Fruit fly (Drosophila melanogaster) whole organism, embryonic: ENCODE measurements around the gene CG6567.
A peak's percentile ranks its signal among the peaks of the same experiment; 100 is the strongest.

Experiments
- Abd-B ChIP-seq: fragments of 200-800 bp; sonication (Bioruptor generic); optimal IDR thresholded peaks from 2 replicates; lab custom pipeline; 2018; ENCODE audit warnings: missing biosample characterization, mild to moderate bottlenecking, missing genetic modification characterization, moderate library complexity
- BEAF-32 ChIP-seq: fragments of 200-800 bp; sonication (Bioruptor generic); optimal IDR thresholded peaks from 3 replicates; lab custom pipeline; 2017; ENCODE audit warnings: missing biosample characterization, missing genetic modification characterization, mild to moderate bottlenecking, moderate library complexity, missing genetic modification reagents
- BtbVII ChIP-seq: fragments of 200-800 bp; sonication (Bioruptor generic); optimal IDR thresholded peaks from 3 replicates; lab custom pipeline; 2017; ENCODE audit warnings: missing biosample characterization, mild to moderate bottlenecking, missing genetic modification characterization
- CG10147 ChIP-seq: fragments of 200-800 bp; sonication (Bioruptor generic); optimal IDR thresholded peaks from 2 replicates; lab custom pipeline; 2019; ENCODE audit warnings: missing biosample characterization, mild to moderate bottlenecking, missing genetic modification characterization, moderate library complexity
- CG10267 ChIP-seq: fragments of 200-800 bp; sonication (Bioruptor generic); optimal IDR thresholded peaks from 2 replicates; lab custom pipeline; 2018; ENCODE audit warnings: missing biosample characterization, mild to moderate bottlenecking, missing genetic modification characterization, moderate library complexity
- CG12659 ChIP-seq: fragments of 200-800 bp; sonication (Bioruptor generic); optimal IDR thresholded peaks from 3 replicates; lab custom pipeline; 2017; ENCODE audit warnings: mild to moderate bottlenecking, missing biosample characterization, missing genetic modification reagents, missing genetic modification characterization
- CG13424 ChIP-seq: fragments of 200-800 bp; sonication (Bioruptor generic); optimal IDR thresholded peaks from 2 replicates; lab custom pipeline; 2019; ENCODE audit warnings: missing biosample characterization, mild to moderate bottlenecking, missing genetic modification characterization, moderate library complexity
- CG1603 ChIP-seq: fragments of 200-800 bp; sonication (Bioruptor generic); optimal IDR thresholded peaks from 2 replicates; lab custom pipeline; 2019; ENCODE audit warnings: missing biosample characterization, mild to moderate bottlenecking, missing genetic modification characterization, moderate library complexity
- CG16863 ChIP-seq: fragments of 200-800 bp; sonication (Bioruptor generic); optimal IDR thresholded peaks from 3 replicates; lab custom pipeline; 2016; ENCODE audit warnings: missing biosample characterization, missing genetic modification characterization
- CG2712 ChIP-seq: fragments of 200-800 bp; optimal IDR thresholded peaks from 3 replicates; lab custom pipeline; 2019; ENCODE audit warnings: missing biosample characterization, mild to moderate bottlenecking, missing genetic modification characterization, moderate library complexity
- CG6765 ChIP-seq: fragments of 200-800 bp; sonication (Bioruptor generic); optimal IDR thresholded peaks from 3 replicates; lab custom pipeline; 2017; ENCODE audit warnings: missing biosample characterization, mild to moderate bottlenecking, missing genetic modification characterization
- CG8924 ChIP-seq: fragments of 200-800 bp; optimal IDR thresholded peaks from 3 replicates; lab custom pipeline; 2019; ENCODE audit warnings: missing biosample characterization, mild to moderate bottlenecking, missing genetic modification characterization, moderate library complexity
- Dek ChIP-seq: fragments of 200-800 bp; sonication (Bioruptor generic); optimal IDR thresholded peaks from 3 replicates; lab custom pipeline; 2019; ENCODE audit warnings: missing biosample characterization, mild to moderate bottlenecking, missing genetic modification characterization, moderate library complexity
- Dip2 ChIP-seq: fragments of 200-800 bp; sonication (Bioruptor generic); IDR thresholded peaks from 2 replicates; pipeline ENCODE4 v1.3.6; 2022; ENCODE audit warnings: missing biosample characterization, missing genetic modification characterization
- Elba2 ChIP-seq: fragments of 200-800 bp; sonication (Bioruptor generic); optimal IDR thresholded peaks from 3 replicates; lab custom pipeline; 2016; ENCODE audit warnings: missing biosample characterization, missing genetic modification characterization
- Ets65A ChIP-seq: fragments of 200-800 bp; sonication (Bioruptor generic); peaks from one replicate; lab custom pipeline; 2016; ENCODE audit warnings: missing biosample characterization, missing genetic modification characterization
- Ets97D ChIP-seq: fragments of 200-800 bp; sonication (Bioruptor generic); optimal IDR thresholded peaks from 3 replicates; lab custom pipeline; 2016; ENCODE audit warnings: missing biosample characterization, missing genetic modification characterization
- Fer1 ChIP-seq: fragments of 200-800 bp; sonication (Bioruptor generic); optimal IDR thresholded peaks from 2 replicates; lab custom pipeline; 2017; ENCODE audit warnings: missing biosample characterization, mild to moderate bottlenecking, missing genetic modification characterization
- GATAe ChIP-seq: fragments of 200-800 bp; sonication (Bioruptor generic); conservative IDR thresholded peaks from 2 replicates; pipeline ENCODE4 v1.3.6; 2022; ENCODE audit warnings: missing biosample characterization, missing genetic modification characterization
- Lhr ChIP-seq: fragments of 200-800 bp; sonication (Bioruptor generic); optimal IDR thresholded peaks from 3 replicates; lab custom pipeline; 2017; ENCODE audit warnings: mild to moderate bottlenecking, missing biosample characterization, missing genetic modification reagents, missing genetic modification characterization
- Lpt ChIP-seq: fragments of >200 bp; optimal IDR thresholded peaks from 2 replicates; lab custom pipeline; 2018; ENCODE audit warnings: missing biosample characterization, missing genetic modification characterization
- Med ChIP-seq: fragments of 200-800 bp; sonication (Bioruptor generic); peaks from one replicate; lab custom pipeline; 2016; ENCODE audit warnings: missing biosample characterization, missing genetic modification characterization, mild to moderate bottlenecking, inconsistent platforms, moderate library complexity
- NC2α ChIP-seq: fragments of 200-800 bp; sonication (Bioruptor generic); optimal IDR thresholded peaks from 2 replicates; lab custom pipeline; 2016; ENCODE audit warnings: missing biosample characterization, missing genetic modification characterization
- NFAT ChIP-seq: fragments of 200-800 bp; sonication (Bioruptor generic); IDR thresholded peaks from 2 replicates; pipeline ENCODE4 v1.3.6; 2022; ENCODE audit warnings: missing biosample characterization, missing genetic modification characterization
- Ptx1 ChIP-seq: fragments of 200-800 bp; sonication (Bioruptor generic); IDR thresholded peaks from 2 replicates; pipeline ENCODE4 v1.3.6; 2022; ENCODE audit warnings: missing biosample characterization, missing genetic modification characterization
- abd-A ChIP-seq: fragments of 200-800 bp; sonication (Bioruptor generic); optimal IDR thresholded peaks from 3 replicates; lab custom pipeline; 2019; ENCODE audit warnings: missing biosample characterization, mild to moderate bottlenecking, missing genetic modification characterization, moderate library complexity
- bowl ChIP-seq: fragments of 200-800 bp; sonication (Bioruptor generic); IDR thresholded peaks from 2 replicates; pipeline ENCODE4 v1.3.6; 2022; ENCODE audit warnings: missing biosample characterization, missing genetic modification characterization
- crc ChIP-seq: fragments of 200-800 bp; sonication (Bioruptor generic); optimal IDR thresholded peaks from 2 replicates; lab custom pipeline; 2016; ENCODE audit warnings: missing biosample characterization, missing genetic modification characterization
- crp ChIP-seq, 2 experiments: fragments of 200-800 bp; sonication (Bioruptor generic); optimal IDR thresholded peaks; 2 replicates in 1 of 2; 3 replicates in 1 of 2; lab custom pipeline; 2017; ENCODE audit warnings: missing biosample characterization in 2 of 2, missing genetic modification characterization in 2 of 2, mild to moderate bottlenecking in 1 of 2, moderate library complexity in 1 of 2
- dm ChIP-seq: fragments of 200-800 bp; sonication (Bioruptor generic); optimal IDR thresholded peaks from 3 replicates; lab custom pipeline; 2016; ENCODE audit warnings: missing biosample characterization, missing genetic modification characterization
- gem ChIP-seq: fragments of 200-800 bp; sonication (Bioruptor generic); optimal IDR thresholded peaks from 2 replicates; lab custom pipeline; 2019; ENCODE audit warnings: missing biosample characterization, mild to moderate bottlenecking, missing genetic modification characterization, moderate library complexity
- hbn ChIP-seq: fragments of 200-800 bp; sonication (Bioruptor generic); IDR thresholded peaks from 2 replicates; pipeline ENCODE4 v1.3.6; 2022; ENCODE audit warnings: missing biosample characterization, missing genetic modification characterization; ENCODE audit not compliant: partially characterized antibody
- inv ChIP-seq: fragments of 200-800 bp; sonication (Bioruptor generic); IDR thresholded peaks from 2 replicates; pipeline ENCODE4 v1.3.6; 2022; ENCODE audit warnings: missing biosample characterization, missing genetic modification characterization; ENCODE audit not compliant: partially characterized antibody
- lab ChIP-seq: fragments of 200-800 bp; sonication (Bioruptor generic); optimal IDR thresholded peaks from 3 replicates; lab custom pipeline; 2017; ENCODE audit warnings: missing biosample characterization, missing genetic modification characterization, mild to moderate bottlenecking, moderate library complexity, missing genetic modification reagents
- lov ChIP-seq, 2 experiments: fragments of 200-800 bp in 1 of 2; fragments of >200 bp in 1 of 2; sonication (Bioruptor generic) in 1 of 2; IDR thresholded peaks in 1 of 2; optimal IDR thresholded peaks in 1 of 2; 2 replicates in 1 of 2; 3 replicates in 1 of 2; pipeline versions ENCODE4 v1.3.6 to Lab custom; 2017 to 2022; ENCODE audit warnings: missing biosample characterization in 1 of 2, missing genetic modification characterization in 1 of 2
- mld ChIP-seq: fragments of 200-800 bp; sonication (Bioruptor generic); IDR thresholded peaks from 3 replicates; pipeline ENCODE4 v1.3.6; 2022; ENCODE audit warnings: missing biosample characterization, missing genetic modification characterization; ENCODE audit not compliant: partially characterized antibody
- nerfin-1 ChIP-seq: fragments of 200-800 bp; sonication (Bioruptor generic); optimal IDR thresholded peaks from 3 replicates; lab custom pipeline; 2019; ENCODE audit warnings: missing biosample characterization, mild to moderate bottlenecking, missing genetic modification characterization, moderate library complexity
- nerfin-2 ChIP-seq: fragments of 200-800 bp; sonication (Bioruptor generic); IDR thresholded peaks from 2 replicates; pipeline ENCODE4 v1.3.6; 2022; ENCODE audit warnings: missing biosample characterization, missing genetic modification characterization; ENCODE audit not compliant: partially characterized antibody
- pita ChIP-seq: fragments of 200-800 bp; sonication (Bioruptor generic); optimal IDR thresholded peaks from 2 replicates; lab custom pipeline; 2017; ENCODE audit warnings: missing biosample characterization, mild to moderate bottlenecking, missing genetic modification characterization
- prd ChIP-seq, 3 experiments: fragments of >200 bp in 2 of 3; fragments of 200-800 bp in 1 of 3; sonication (Bioruptor generic) in 1 of 3; optimal IDR thresholded peaks in 2 of 3; IDR thresholded peaks in 1 of 3; 2 replicates in 2 of 3; 3 replicates in 1 of 3; pipeline versions ENCODE4 v1.3.6 to Lab custom; 2017 to 2022; ENCODE audit warnings: missing biosample characterization in 1 of 3, missing genetic modification characterization in 1 of 3
- repo ChIP-seq: fragments of 200-800 bp; sonication (Bioruptor generic); optimal IDR thresholded peaks from 2 replicates; lab custom pipeline; 2016; ENCODE audit warnings: missing biosample characterization, missing genetic modification characterization
- ro ChIP-seq: fragments of 200-800 bp; sonication (Bioruptor generic); IDR thresholded peaks from 2 replicates; pipeline ENCODE4 v1.3.6; 2022; ENCODE audit warnings: missing biosample characterization, missing genetic modification characterization
- row ChIP-seq: fragments of 200-800 bp; sonication (Bioruptor generic); IDR thresholded peaks from 3 replicates; pipeline ENCODE4 v1.3.6; 2022; ENCODE audit warnings: missing biosample characterization, missing genetic modification characterization
- sisA ChIP-seq: fragments of 200-800 bp; sonication (Bioruptor generic); IDR thresholded peaks from 2 replicates; pipeline ENCODE4 v1.3.6; 2022; ENCODE audit warnings: missing biosample characterization, missing genetic modification characterization
- sqz ChIP-seq: fragments of 200-800 bp; sonication (Bioruptor generic); optimal IDR thresholded peaks from 3 replicates; lab custom pipeline; 2018; ENCODE audit warnings: missing biosample characterization, mild to moderate bottlenecking, missing genetic modification characterization
- tll ChIP-seq, 2 experiments: fragments of 200-800 bp in 1 of 2; fragments of >200 bp in 1 of 2; sonication (Bioruptor generic) in 1 of 2; optimal IDR thresholded peaks; 2 replicates each; lab custom pipeline; 2017 to 2019; ENCODE audit warnings: missing biosample characterization in 2 of 2, missing genetic modification characterization in 2 of 2, mild to moderate bottlenecking in 1 of 2, moderate library complexity in 1 of 2
- vvl ChIP-seq: fragments of 200-800 bp; sonication (Bioruptor generic); IDR thresholded peaks from 2 replicates; pipeline ENCODE4 v1.3.6; 2022; ENCODE audit warnings: missing biosample characterization, missing genetic modification characterization
- zen2 ChIP-seq: fragments of 200-800 bp; sonication (Bioruptor generic); IDR thresholded peaks from 3 replicates; pipeline ENCODE4 v1.3.6; 2022; ENCODE audit warnings: missing biosample characterization, missing genetic modification characterization; ENCODE audit not compliant: partially characterized antibody

The CG6567 gene

dm6 chr3R:10893327-10893726, 39.1 kb upstream of the CG6567 start, which contains the start of gene CG6621 (continued):
- peak; percentile 16 for TF ChIP-seq CG13424 (tag; lab: Kevin White, UChicago)
- peak; percentile 35; the same call in 1 of the 2 replicates for TF ChIP-seq nerfin-2
- peak; percentile 93 for TF ChIP-seq Med (GFP tag; lab: Kevin White, UChicago)
- TF ChIP-seq CG8924 (tag; lab: Kevin White, UChicago) = peak; percentile 20
- TF ChIP-seq tll (GFP tag; optimal IDR thresholded peaks at IDR 0.05; lab: Kevin White, UChicago) = no peak
- TF ChIP-seq CG6765 (GFP tag; lab: Kevin White, UChicago) = no peak
- TF ChIP-seq prd (optimal IDR thresholded peaks at IDR 0.05; lab: Kevin White, UChicago) = no peak
- TF ChIP-seq prd (GFP tag; IDR thresholded peaks at IDR 0.05; lab: Robert Waterston, UW) = no peak
- peak; percentile 2 for TF ChIP-seq nerfin-1 (tag; lab: Kevin White, UChicago)
- peak; percentile 96 for TF ChIP-seq Lhr (GFP tag; lab: Kevin White, UChicago)
- peak; percentile 86 for TF ChIP-seq pita
- no peak for TF ChIP-seq bowl (GFP tag; lab: Robert Waterston, UW)
- TF ChIP-seq abd-A = peak; percentile 2
- TF ChIP-seq Dip2 (GFP tag; lab: Robert Waterston, UW) = no peak
- TF ChIP-seq Lpt (GFP tag; lab: Kevin White, UChicago) = no peak
- no peak for TF ChIP-seq lab (GFP tag; lab: Kevin White, UChicago)
- no peak for TF ChIP-seq NC2α (GFP tag; lab: Kevin White, UChicago)
- TF ChIP-seq gem (tag; lab: Kevin White, UChicago) = no peak
- no peak for TF ChIP-seq CG16863 (GFP tag; lab: Kevin White, UChicago)
- TF ChIP-seq Dek (tag; lab: Kevin White, UChicago) = peak; percentile 36
- peak; percentile 88 for TF ChIP-seq CG1603
- TF ChIP-seq crp (GFP tag; optimal IDR thresholded peaks at IDR 0.05; lab: Kevin White, UChicago) = peak in 1 of 2 experiments; percentile 54
- no peak for TF ChIP-seq BtbVII (GFP tag; lab: Kevin White, UChicago)
- TF ChIP-seq dm (GFP tag; lab: Kevin White, UChicago) = peak; percentile 11
- peak; percentile 13 for TF ChIP-seq CG10147
- TF ChIP-seq CG2712 = peak; percentile 49
- no peak for TF ChIP-seq repo (GFP tag; lab: Kevin White, UChicago)
- TF ChIP-seq GATAe (GFP tag; lab: Robert Waterston, UW) = no peak
- TF ChIP-seq vvl = peak; percentile 42; the same call in 1 of the 2 replicates
- TF ChIP-seq ro (GFP tag; lab: Robert Waterston, UW) = no peak
- peak; percentile 38 for TF ChIP-seq Abd-B (GFP tag; lab: Kevin White, UChicago)
- TF ChIP-seq inv = peak; percentile 51; the same call in 1 of the 2 replicates
- no peak for TF ChIP-seq sisA (GFP tag; lab: Robert Waterston, UW)
- no peak for TF ChIP-seq lov (optimal IDR thresholded peaks at IDR 0.05; lab: Kevin White, UChicago)
- TF ChIP-seq lov (GFP tag; IDR thresholded peaks at IDR 0.05; lab: Robert Waterston, UW) = no peak
- no peak for TF ChIP-seq crc (GFP tag; lab: Kevin White, UChicago)
- TF ChIP-seq BEAF-32 (GFP tag; lab: Kevin White, UChicago) = peak; percentile 74
- TF ChIP-seq hbn (GFP tag; lab: Robert Waterston, UW) = 0 out of 2 replicates have a peak, but pooled peaks have one; percentile 33
- peak; percentile 57 for TF ChIP-seq CG10267 (tag; lab: Kevin White, UChicago)
- TF ChIP-seq mld (GFP tag; lab: Robert Waterston, UW) = no peak
- TF ChIP-seq Fer1 (GFP tag; lab: Kevin White, UChicago) = peak; percentile 9
- no peak for TF ChIP-seq sqz (GFP tag; lab: Kevin White, UChicago)
- TF ChIP-seq CG12659 = peak; percentile 77
- TF ChIP-seq zen2 (GFP tag; lab: Robert Waterston, UW) = peak; percentile 15; the same call in 1 of the 3 replicates
- TF ChIP-seq NFAT = peak; percentile 5; the same call in 1 of the 2 replicates
- TF ChIP-seq row (GFP tag; lab: Robert Waterston, UW) = peak; percentile 56
- TF ChIP-seq Ets97D (GFP tag; lab: Kevin White, UChicago) = peak; percentile 90
- TF ChIP-seq Elba2 (GFP tag; lab: Kevin White, UChicago) = peak; percentile 27
- TF ChIP-seq Ets65A = peak; percentile 84
- TF ChIP-seq Ptx1 (GFP tag; lab: Robert Waterston, UW) = no peak
